Worm (Caenorhabditis elegans) whole organism, mixed stage, embryonic: ENCODE results near the gene ZK616.5.

Source experiments
- M03D4.4 ChIP-seq: sonication (generic microtip); optimal IDR thresholded peaks from 2 replicates; lab custom pipeline; 2017; ENCODE audit warnings: mild to moderate bottlenecking, missing genetic modification characterization, missing compliant biosample characterization
- ceh-39 ChIP-seq: fragments of 150-350 bp; optimal IDR thresholded peaks from 2 replicates; lab custom pipeline; 2014; ENCODE audit warnings: missing biosample characterization, missing genetic modification characterization
- ceh-83 ChIP-seq: fragments of 200-800 bp; sonication (Bioruptor generic); optimal IDR thresholded peaks from 2 replicates; lab custom pipeline; 2018; ENCODE audit warnings: mild to moderate bottlenecking, missing genetic modification characterization, missing compliant biosample characterization
- elt-3 ChIP-seq: fragments of 150-350 bp; optimal IDR thresholded peaks from 2 replicates; lab custom pipeline; 2014; ENCODE audit warnings: missing biosample characterization, missing genetic modification characterization
- mab-5 ChIP-seq: fragments of 150-350 bp; optimal IDR thresholded peaks from 2 replicates; lab custom pipeline; 2014; ENCODE audit warnings: missing biosample characterization, missing genetic modification characterization
- nhr-76 ChIP-seq: sonication (generic microtip); optimal IDR thresholded peaks from 2 replicates; lab custom pipeline; 2017; ENCODE audit warnings: missing biosample characterization, missing genetic modification characterization
- pha-4 ChIP-seq: fragments of 150-350 bp; optimal IDR thresholded peaks from 2 replicates; lab custom pipeline; 2018; ENCODE audit warnings: missing biosample characterization, missing genetic modification reagents, missing genetic modification characterization
- unc-39 ChIP-seq: fragments of 150-350 bp; optimal IDR thresholded peaks from 2 replicates; lab custom pipeline; 2014; ENCODE audit warnings: missing biosample characterization, missing genetic modification characterization
- unc-62 ChIP-seq: fragments of 150-350 bp; optimal IDR thresholded peaks from 2 replicates; lab custom pipeline; 2014; ENCODE audit warnings: missing biosample characterization, missing genetic modification reagents, missing genetic modification characterization
- ztf-11 ChIP-seq: fragments of 150-350 bp; optimal IDR thresholded peaks from 2 replicates; lab custom pipeline; 2014; ENCODE audit warnings: missing biosample characterization, missing genetic modification characterization

DNA sequence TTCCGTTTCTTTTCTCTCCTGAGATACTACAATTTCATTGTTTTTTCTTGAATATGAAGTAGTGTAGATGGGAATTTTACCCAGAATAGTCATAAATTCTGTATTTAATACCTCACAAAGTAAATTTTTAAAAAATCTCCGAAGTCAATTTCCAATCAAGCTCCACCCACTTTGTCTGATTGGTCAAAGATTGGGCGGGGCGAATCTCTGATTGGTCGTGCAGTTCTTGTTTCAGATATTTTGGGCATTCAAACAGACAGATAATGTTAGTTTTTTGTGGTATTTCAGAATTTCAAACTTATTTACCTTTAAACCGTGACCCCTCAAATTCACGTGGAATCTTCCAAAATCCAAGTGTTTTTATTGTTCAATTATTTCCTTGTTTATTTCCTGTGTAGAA lies 31.2 kb upstream of the ZK616.5 start, which contains the start of gene F41H10.5:
- TF ChIP-seq M03D4.4 (tag; lab: Kevin White, UChicago) (no peak), ztf-11 (no peak), unc-62 (GFP tag; lab: Kevin White, UChicago) (no peak), unc-39 (tag; lab: Kevin White, UChicago) (no peak), elt-3 (no peak), ceh-39 (tag; lab: Kevin White, UChicago) (no peak), pha-4 (tag; lab: Kevin White, UChicago) (no peak), mab-5 (tag; lab: Kevin White, UChicago) (no peak), nhr-76 (tag; lab: Kevin White, UChicago) (no peak), ceh-83 (no peak)
